Fruit fly (Drosophila melanogaster) whole organism: ENCODE data around the gene Ddrgk1.

Source experiments
- CG8478 ChIP-seq: fragments of >200 bp; optimal IDR thresholded peaks from 2 replicates; lab custom pipeline; 2018; ENCODE audit warnings: inconsistent platforms
- EcR ChIP-seq, 2 experiments: fragments of >200 bp; optimal IDR thresholded peaks; 2 replicates each; lab custom pipeline; 2017; ENCODE audit warnings: missing biosample characterization in 2 of 2, missing genetic modification characterization in 2 of 2, missing genetic modification reagents in 2 of 2
- usp ChIP-seq: fragments of >200 bp; optimal IDR thresholded peaks from 2 replicates; lab custom pipeline; 2017; ENCODE audit warnings: missing biosample characterization, missing genetic modification characterization, mixed read lengths

dm6 chr3R:21201627-21202026 lies 13.3 kb upstream of the Ddrgk1 start:
- TF ChIP-seq usp (GFP tag; lab: Kevin White, UChicago) (no peak), CG8478 (no peak), EcR (GFP tag; optimal IDR thresholded peaks at IDR 0.05; lab: Kevin White, UChicago) (no peak)
